Worm (Caenorhabditis elegans) whole organism, L4/young adult: ENCODE data around the gene atx-3.
A peak's percentile ranks its signal among the peaks of the same experiment; 100 is the strongest.
"Not testable (repeated sequence)": the region's sequence is repeated elsewhere in the genome, so short reads cannot be mapped to it uniquely, and the experiment has no call there.

Experiments used
- W03F9.2 ChIP-seq: fragments of 150-350 bp; optimal IDR thresholded peaks from 2 replicates; lab custom pipeline; 2014; ENCODE audit warnings: missing biosample characterization, missing genetic modification characterization
- dao-5 ChIP-seq: sonication (generic microtip); optimal IDR thresholded peaks from 2 replicates; lab custom pipeline; 2016; ENCODE audit warnings: missing genotype, missing genetic modification characterization, moderate library complexity, missing compliant biosample characterization
- him-1 ChIP-seq: sonication (generic microtip); optimal IDR thresholded peaks from 2 replicates; lab custom pipeline; 2016; ENCODE audit warnings: missing genotype, missing genetic modification reagents, missing genetic modification characterization, missing compliant biosample characterization

Gene atx-3

DNA sequence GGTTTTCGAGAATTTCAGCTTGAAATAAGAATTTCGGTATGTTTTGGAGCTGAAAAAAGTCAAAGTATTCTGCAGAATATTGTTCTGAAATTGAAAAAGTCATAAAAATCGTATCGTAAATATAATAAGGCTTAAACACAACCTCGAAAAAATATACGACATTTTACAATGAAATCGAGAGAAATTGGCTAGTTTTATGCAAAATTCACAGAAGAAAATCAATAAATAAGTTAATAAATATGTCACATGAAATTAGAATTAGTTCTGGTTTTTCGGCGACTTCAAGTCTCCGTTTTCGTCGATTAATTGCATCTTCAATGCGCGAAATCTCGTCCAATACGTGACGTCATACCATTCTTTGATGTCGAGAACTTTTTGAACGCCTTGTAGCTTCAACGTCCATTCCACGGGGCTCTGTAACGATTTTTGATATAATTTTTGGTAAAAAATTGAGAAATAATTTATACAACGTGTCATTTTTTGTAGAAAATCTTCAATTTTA is at the start of gene atx-3:
Gene atx-3, minus strand, starts transcription at position 51 of the 502 bp plus-strand sequence.
- TF ChIP-seq him-1: no peak
- TF ChIP-seq dao-5 (tag; lab: Kevin White, UChicago): no peak
- TF ChIP-seq W03F9.2: no peak

DNA sequence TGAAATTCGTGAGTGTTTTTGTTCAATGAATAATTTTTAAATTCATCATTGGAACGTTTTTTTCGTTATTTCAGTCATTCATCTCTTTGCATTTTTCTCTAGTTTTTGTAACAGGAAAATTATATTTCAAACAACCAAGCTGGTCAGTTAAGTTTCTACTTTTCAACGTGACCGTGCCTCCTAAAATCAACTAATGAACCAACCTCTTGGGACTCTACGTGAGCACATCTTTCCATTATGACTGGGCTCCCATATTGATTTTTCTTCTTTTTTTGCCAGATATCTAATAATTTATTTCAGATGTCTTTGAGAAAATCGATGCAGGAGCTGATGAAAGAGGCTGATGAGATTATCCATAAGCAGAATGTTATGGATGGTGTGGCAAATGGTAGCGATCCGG is 48.3 kb upstream of the atx-3 start, which contains the start of gene C55A1.11:
Gene C55A1.11, plus strand, starts transcription at position 301 of the 400 bp plus-strand sequence.
- no peak for TF ChIP-seq him-1
- no peak for TF ChIP-seq W03F9.2
- TF ChIP-seq dao-5 (tag; lab: Kevin White, UChicago): no peak

DNA sequence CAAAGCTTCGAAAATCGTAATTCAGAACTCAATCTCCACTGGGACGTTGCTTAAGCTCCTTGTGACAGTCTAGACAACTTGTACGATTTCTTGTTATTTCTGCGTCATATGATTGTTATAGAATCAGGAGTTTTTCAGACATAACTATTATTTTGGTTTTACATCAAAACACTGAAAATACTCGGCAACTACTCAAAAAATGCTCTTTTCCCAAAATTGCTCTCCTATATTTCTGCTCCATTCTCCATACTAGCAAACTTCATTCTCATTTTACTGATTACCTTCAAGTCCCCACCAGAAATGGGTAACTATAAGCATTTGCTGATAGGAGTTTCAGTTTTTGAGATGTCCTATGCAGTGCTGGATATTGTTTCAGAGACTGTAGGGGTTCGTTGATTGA is 44.3 kb upstream of the atx-3 start, which contains the start of gene C55A1.1:
Gene C55A1.1, plus strand, starts transcription at position 301 of the 400 bp plus-strand sequence.
- TF ChIP-seq W03F9.2: no peak
- no peak for TF ChIP-seq him-1

DNA sequence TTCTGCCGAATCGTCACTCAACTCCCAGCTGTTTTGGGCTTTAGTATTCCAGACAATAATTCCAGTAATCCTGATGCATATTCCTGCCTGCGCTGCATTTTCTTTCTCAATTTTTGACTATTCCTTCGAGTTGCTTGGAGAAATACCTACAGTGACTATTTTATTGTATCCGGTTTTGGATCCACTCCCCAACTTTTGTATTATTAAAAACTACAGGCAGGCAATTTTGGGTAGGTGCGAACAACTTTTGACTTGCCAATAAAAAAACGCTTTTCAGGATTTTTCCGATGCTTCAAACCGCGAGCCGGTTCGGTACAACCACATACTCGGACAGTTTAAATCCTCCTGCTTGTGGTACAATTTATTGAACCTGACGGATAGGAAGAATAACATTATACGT is 37.3 kb upstream of the atx-3 start:
- no peak for TF ChIP-seq W03F9.2
- no peak for TF ChIP-seq him-1
- no peak for TF ChIP-seq dao-5 (tag; lab: Kevin White, UChicago)

DNA sequence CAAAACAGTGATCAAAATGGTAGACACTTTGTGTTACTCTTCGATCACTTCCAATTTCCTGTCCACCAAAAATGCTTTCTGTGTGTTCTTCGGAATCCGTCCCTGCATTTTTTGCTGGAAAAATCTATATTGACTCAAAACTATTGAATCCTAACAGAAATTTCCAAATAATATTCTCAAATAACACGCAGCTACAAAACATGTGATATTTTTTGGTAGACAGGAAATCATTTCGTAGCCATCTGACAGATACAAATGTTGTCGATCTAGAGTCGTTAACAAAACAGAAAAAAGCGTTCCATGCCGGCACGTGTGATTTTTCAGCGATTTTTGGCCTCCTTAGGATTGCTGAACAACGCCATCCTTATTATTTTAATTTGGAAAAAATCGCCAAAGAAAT is 35.6 kb upstream of the atx-3 start, which contains the start of gene str-263:
Gene str-263, plus strand, starts transcription at position 301 of the 400 bp plus-strand sequence.
- TF ChIP-seq dao-5 (tag; lab: Kevin White, UChicago) (no peak), W03F9.2 (no peak), him-1 (no peak)

DNA sequence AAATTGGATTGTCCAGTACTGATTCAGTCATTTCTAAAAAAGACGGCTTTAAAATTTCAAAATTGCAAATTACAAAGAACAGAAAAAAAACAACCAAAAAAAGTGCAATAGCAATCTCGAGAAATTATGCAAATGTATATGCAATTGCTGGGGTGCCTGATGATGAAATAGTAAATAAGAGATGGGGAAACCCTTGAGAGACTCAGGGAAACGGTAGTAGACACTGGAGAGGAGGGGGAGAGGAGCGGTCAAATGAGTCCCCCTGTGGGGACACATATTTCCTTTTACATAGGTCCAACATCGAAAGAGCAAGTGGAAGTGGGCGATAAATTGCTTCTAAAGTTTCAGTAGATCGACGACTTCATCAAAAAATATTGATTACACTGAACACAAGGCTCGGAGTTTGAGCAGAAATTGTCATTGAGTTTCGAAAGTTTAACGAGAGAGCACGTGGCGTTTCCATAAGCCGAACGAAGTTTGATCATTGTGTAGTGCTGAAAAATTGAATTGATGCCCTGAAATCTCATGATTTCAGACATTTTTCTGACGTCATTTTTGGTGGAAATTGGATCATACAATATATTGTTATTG is 33.2 kb upstream of the atx-3 start, which contains the start of the genes fbxa-153 and str-12:
Gene fbxa-153, minus strand, starts transcription at position 35 of the 591 bp plus-strand sequence.
Gene str-12, plus strand, starts transcription at position 541 of the 591 bp plus-strand sequence.
- TF ChIP-seq W03F9.2: no peak
- TF ChIP-seq him-1: no peak
- no peak for TF ChIP-seq dao-5 (tag; lab: Kevin White, UChicago)

DNA sequence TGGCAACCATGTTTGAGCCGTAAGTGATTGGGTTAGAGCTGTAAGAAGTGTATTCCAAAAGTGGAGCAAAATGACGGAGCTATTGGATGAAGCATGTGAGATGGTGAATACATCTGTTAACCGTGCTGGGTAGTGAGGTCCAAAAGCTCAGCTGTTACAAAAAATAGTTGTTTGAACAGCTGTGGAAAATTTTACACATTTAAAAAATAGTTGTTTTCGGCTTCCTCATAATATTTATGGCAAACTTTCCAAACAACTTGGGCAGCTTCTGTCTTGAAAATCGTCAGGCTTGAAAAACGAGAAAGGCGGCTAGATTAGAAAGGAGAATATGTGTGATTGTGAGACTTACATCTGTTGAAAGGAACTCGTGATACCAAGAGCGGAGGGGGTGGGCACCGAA is 27.8 kb upstream of the atx-3 start, which contains the start of gene fbxa-154:
Gene fbxa-154, minus strand, starts transcription at position 101 of the 400 bp plus-strand sequence.
- TF ChIP-seq W03F9.2: no peak
- TF ChIP-seq him-1: no peak
- TF ChIP-seq dao-5 (tag; lab: Kevin White, UChicago): no peak

DNA sequence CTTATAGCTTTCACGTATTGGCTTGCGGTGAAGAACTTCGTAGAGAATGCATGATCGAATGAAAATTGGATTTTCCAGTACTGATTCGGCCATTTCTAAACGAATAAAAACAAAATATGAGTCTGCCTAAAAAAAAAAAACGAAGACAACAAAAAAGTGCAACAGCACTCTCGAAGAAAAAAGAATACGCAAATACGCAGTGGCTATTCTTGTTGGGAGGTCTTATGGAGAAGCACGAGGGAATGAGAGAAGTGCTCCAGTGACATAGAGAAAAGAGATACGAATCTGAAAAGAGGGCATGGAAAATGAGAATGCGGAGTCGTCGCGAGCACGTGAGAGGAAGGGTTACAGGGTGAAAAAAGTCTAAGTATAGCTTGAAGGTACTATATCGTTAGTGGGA is 25.0 kb upstream of the atx-3 start, which contains the start of gene fbxa-152:
Gene fbxa-152, minus strand, starts transcription at position 101 of the 400 bp plus-strand sequence.
- TF ChIP-seq him-1: no peak
- TF ChIP-seq W03F9.2: no peak
- TF ChIP-seq dao-5 (tag; lab: Kevin White, UChicago): no peak

DNA sequence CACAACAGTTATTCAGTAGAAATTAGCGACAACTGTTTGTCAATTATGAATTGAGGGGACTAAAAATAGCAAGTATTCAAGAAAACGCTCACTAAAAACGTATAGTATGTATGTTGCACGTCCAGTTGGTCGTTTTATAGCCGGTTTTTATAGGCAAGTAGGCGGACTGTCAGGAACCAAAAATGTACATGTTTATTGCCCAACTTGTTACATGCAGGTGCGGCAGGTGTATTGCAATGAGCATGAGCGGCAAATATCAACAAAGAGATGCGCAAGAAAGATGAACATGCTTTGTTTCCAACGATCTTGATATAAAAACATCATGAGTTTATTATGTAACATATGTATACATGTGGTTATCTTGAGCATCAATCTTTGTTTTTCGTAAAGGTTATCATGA is 22.5 kb upstream of the atx-3 start, which contains the start of gene B0391.14:
Gene B0391.14, minus strand, starts transcription at position 101 of the 400 bp plus-strand sequence.
- not testable (repeated sequence) for TF ChIP-seq W03F9.2; him-1; dao-5 (tag; lab: Kevin White, UChicago)

DNA sequence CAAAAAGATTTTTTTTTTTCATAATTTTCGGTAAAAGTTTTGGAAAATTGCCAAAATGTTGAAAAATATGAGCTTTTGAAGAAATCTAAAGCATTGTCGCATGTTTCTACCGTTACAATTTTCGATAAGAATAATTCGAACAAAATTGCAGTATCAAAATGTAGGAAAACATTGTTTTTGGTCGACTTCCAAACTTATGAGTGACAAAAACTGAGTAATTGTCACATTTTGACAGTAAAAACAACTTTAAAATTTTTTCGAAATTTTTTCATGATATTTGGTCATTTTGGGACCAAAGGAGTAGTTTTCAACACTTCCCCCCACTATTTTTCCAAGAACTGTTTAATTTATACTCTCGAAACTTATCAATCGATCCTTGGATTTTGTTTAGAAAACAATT is 17.3 kb upstream of the atx-3 start, which contains the start of gene fbxa-139:
Gene fbxa-139, minus strand, starts transcription at position 101 of the 400 bp plus-strand sequence.
- TF ChIP-seq W03F9.2: no peak
- no peak for TF ChIP-seq dao-5 (tag; lab: Kevin White, UChicago)
- no peak for TF ChIP-seq him-1

DNA sequence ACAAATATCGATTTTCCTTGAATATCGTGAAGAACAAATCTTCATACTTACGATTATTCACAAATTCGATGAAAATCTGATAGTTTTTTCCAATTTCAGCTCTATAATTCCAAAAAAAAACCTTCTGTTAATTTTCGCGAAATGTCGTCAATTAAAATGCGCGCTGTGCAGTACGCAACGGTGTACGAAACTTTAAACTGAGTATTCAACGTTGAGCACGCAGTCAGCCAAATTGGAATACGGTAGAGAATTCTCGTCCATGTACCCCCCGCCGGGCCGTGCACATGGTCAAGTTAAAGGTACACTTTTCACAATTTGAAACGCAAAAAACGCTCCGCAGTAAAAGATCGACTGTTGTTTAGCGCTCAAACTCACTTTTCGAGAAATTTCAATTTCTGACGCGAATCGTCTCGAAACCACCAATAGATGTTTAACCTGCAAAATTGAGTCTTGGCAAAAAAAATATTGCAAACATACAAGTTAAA is 13.0 kb upstream of the atx-3 start, which contains the start of gene F28F8.7:
Gene F28F8.7, minus strand, starts transcription at position 435 of the 485 bp plus-strand sequence.
- peak; percentile 92 for TF ChIP-seq him-1

DNA sequence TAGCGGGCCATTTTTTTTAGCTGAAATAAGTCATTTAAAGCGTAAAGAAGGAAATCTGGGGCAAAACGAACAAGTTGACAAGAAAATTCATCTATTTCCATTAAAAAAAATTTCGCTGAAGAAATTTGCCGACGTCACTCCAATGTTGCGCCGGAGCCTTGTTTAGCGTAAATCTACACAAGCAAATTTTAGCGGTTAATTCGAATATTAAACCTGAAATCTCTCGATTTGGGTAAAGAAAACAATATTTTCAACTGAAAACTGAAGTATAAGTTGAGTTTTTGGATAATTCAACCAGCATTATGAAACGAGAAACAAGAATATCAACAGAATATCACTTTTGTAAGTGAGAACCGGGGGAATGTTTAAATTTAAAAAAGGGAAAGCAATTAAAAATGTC is 1.1 kb upstream of the atx-3 start, which contains the start of gene F28F8.9:
Gene F28F8.9, minus strand, starts transcription at position 288 of the 400 bp plus-strand sequence.
- TF ChIP-seq dao-5 (tag; lab: Kevin White, UChicago): no peak
- no peak for TF ChIP-seq him-1
- no peak for TF ChIP-seq W03F9.2

DNA sequence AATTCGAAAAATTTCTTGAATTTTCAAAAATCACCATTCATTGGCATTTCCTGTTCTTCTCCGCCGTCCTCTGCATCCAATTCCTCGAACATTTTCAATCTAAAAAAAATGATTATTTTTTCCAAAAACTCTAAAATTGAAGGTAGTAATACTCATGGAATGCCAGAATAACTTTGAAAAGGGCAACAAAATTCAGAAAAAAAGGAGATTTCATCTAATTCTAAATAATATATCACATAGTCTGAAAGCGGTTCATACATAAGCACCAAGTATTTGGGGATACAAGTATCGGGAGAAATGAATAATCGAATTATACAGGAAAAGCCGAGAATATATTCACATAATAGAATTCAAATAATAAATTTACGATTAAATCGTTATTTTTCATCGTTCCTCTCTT is 1.9 kb downstream of the atx-3 start, which contains the start of gene mdt-28:
Gene mdt-28, minus strand, starts transcription at position 101 of the 400 bp plus-strand sequence.
- no peak for TF ChIP-seq dao-5 (tag; lab: Kevin White, UChicago)
- no peak for TF ChIP-seq him-1
- TF ChIP-seq W03F9.2: no peak

DNA sequence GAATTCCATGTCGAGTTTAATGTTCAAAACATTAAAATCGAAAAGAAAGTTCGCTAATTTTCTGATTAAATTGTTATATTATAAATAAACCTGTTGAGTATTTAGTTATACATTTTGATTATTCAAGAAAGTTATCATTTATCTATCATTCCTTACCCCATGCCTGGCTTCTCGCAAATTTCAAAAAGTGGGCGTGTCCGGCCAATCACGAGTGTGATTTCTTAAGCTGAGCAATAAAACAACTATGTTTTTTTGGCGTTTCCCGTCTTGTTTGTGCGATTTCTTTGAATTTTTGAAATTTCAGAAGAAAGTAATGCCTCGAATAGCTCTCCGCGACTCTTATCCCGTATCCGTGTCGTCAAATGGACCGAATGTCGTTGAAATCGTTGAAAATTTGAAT is 4.6 kb downstream of the atx-3 start, which contains the start of gene fbxa-94:
Gene fbxa-94, plus strand, starts transcription at position 301 of the 400 bp plus-strand sequence.
- TF ChIP-seq dao-5 (tag; lab: Kevin White, UChicago) (no peak), him-1 (no peak), W03F9.2 (no peak)
